Worm (Caenorhabditis elegans) whole organism, L1 larva: ENCODE results near the gene F14D12.1.
A peak's percentile ranks its signal among the peaks of the same experiment; 100 is the strongest.

ENCODE experiments used
- C16A3.4 ChIP-seq: fragments of 150-350 bp; optimal IDR thresholded peaks from 2 replicates; lab custom pipeline; 2014; ENCODE audit warnings: missing biosample characterization, missing genetic modification characterization
- aha-1 ChIP-seq: fragments of 150-350 bp; optimal IDR thresholded peaks from 2 replicates; lab custom pipeline; 2014; ENCODE audit warnings: missing biosample characterization, missing genetic modification characterization
- alr-1 ChIP-seq: fragments of 200-800 bp; sonication (Bioruptor generic); optimal IDR thresholded peaks from 2 replicates; lab custom pipeline; 2018; ENCODE audit warnings: borderline replicate concordance, mild to moderate bottlenecking, missing genetic modification characterization, missing compliant biosample characterization
- aly-2 ChIP-seq: fragments of 150-350 bp; optimal IDR thresholded peaks from 2 replicates; lab custom pipeline; 2014; ENCODE audit warnings: missing biosample characterization, missing genetic modification characterization
- blmp-1 ChIP-seq: fragments of 150-350 bp; optimal IDR thresholded peaks from 2 replicates; lab custom pipeline; 2014; ENCODE audit warnings: missing biosample characterization, missing genetic modification characterization
- ceh-8 ChIP-seq: fragments of 200-800 bp; sonication (Bioruptor generic); optimal IDR thresholded peaks from 2 replicates; lab custom pipeline; 2018; ENCODE audit warnings: mild to moderate bottlenecking, missing genetic modification characterization, moderate library complexity, missing compliant biosample characterization
- ces-1 ChIP-seq: fragments of 150-350 bp; optimal IDR thresholded peaks from 2 replicates; lab custom pipeline; 2014; ENCODE audit warnings: missing biosample characterization, missing genetic modification reagents, missing genetic modification characterization
- dsc-1 ChIP-seq: sonication (generic microtip); optimal IDR thresholded peaks from 2 replicates; lab custom pipeline; 2016; ENCODE audit warnings: mild to moderate bottlenecking, missing genetic modification characterization, missing compliant biosample characterization
- efl-1 ChIP-seq, 4 experiments: fragments of 150-350 bp; optimal IDR thresholded peaks in 3 of 4; peaks in 1 of 4; 1 replicate in 1 of 4; 2 replicates in 3 of 4; lab custom pipeline; 2014; ENCODE audit warnings: missing biosample characterization in 2 of 4, missing genetic modification characterization in 2 of 4, missing genetic modification reagents in 2 of 4
- egl-13 ChIP-seq: sonication (generic microtip); optimal IDR thresholded peaks from 2 replicates; lab custom pipeline; 2016; ENCODE audit warnings: missing genotype, missing genetic modification reagents, missing genetic modification characterization, missing compliant biosample characterization
- egl-27 ChIP-seq, 2 experiments: fragments of 150-350 bp in 1 of 2; sonication (generic microtip); optimal IDR thresholded peaks; 3 replicates each; lab custom pipeline; 2017 to 2018; ENCODE audit warnings: missing biosample characterization in 2 of 2, missing genetic modification characterization in 2 of 2, missing genetic modification reagents in 2 of 2
- elt-3 ChIP-seq, 6 experiments: fragments of 150-350 bp in 1 of 6; sonication (generic microtip); optimal IDR thresholded peaks; 2 replicates each; lab custom pipeline; 2017 to 2018; ENCODE audit warnings: missing biosample characterization in 6 of 6, missing genetic modification characterization in 6 of 6, inconsistent platforms in 1 of 6
- fkh-4 ChIP-seq: sonication (generic microtip); optimal IDR thresholded peaks from 2 replicates; lab custom pipeline; 2016; ENCODE audit warnings: missing compliant biosample characterization, missing genetic modification characterization, borderline replicate concordance
- fkh-8 ChIP-seq: sonication (generic microtip); optimal IDR thresholded peaks from 2 replicates; lab custom pipeline; 2016; ENCODE audit warnings: mild to moderate bottlenecking, missing genetic modification characterization, missing compliant biosample characterization
- fos-1 ChIP-seq: fragments of 150-350 bp; optimal IDR thresholded peaks from 2 replicates; lab custom pipeline; 2014; ENCODE audit warnings: missing biosample characterization, missing genetic modification characterization
- grh-1 ChIP-seq: fragments of 200-800 bp; sonication (Bioruptor generic); IDR thresholded peaks from 2 replicates; pipeline ENCODE4 v1.3.6; 2022; ENCODE audit warnings: missing genetic modification reagents, missing genetic modification characterization, missing compliant biosample characterization
- irx-1 ChIP-seq: sonication (generic microtip); optimal IDR thresholded peaks from 2 replicates; lab custom pipeline; 2016; ENCODE audit warnings: missing genetic modification characterization, missing compliant biosample characterization
- isw-1 ChIP-seq: fragments of 200-800 bp; sonication (Bioruptor generic); IDR thresholded peaks from 2 replicates; pipeline ENCODE4 v1.3.6; 2022; ENCODE audit warnings: missing genetic modification characterization, missing compliant biosample characterization
- lin-14 ChIP-seq: fragments of 200-800 bp; sonication (Bioruptor generic); optimal IDR thresholded peaks from 2 replicates; lab custom pipeline; 2018; ENCODE audit warnings: mild to moderate bottlenecking, missing genetic modification characterization, moderate library complexity, missing compliant biosample characterization
- lin-35 ChIP-seq, 2 experiments: fragments of 150-350 bp; optimal IDR thresholded peaks; 2 replicates each; lab custom pipeline; 2014; ENCODE audit warnings: missing biosample characterization in 2 of 2, missing genetic modification characterization in 2 of 2, missing genetic modification reagents in 2 of 2
- lsy-2 ChIP-seq, 2 experiments: fragments of 150-350 bp; optimal IDR thresholded peaks; 2 replicates each; lab custom pipeline; 2014; ENCODE audit warnings: missing biosample characterization in 2 of 2, missing genetic modification characterization in 2 of 2
- mdl-1 ChIP-seq, 2 experiments: fragments of 150-350 bp; optimal IDR thresholded peaks; 2 replicates each; lab custom pipeline; 2014 to 2017; ENCODE audit warnings: missing biosample characterization in 2 of 2, missing genetic modification characterization in 2 of 2, inconsistent platforms in 1 of 2
- nhr-12 ChIP-seq: sonication (generic microtip); optimal IDR thresholded peaks from 2 replicates; lab custom pipeline; 2017; ENCODE audit warnings: missing biosample characterization, missing genetic modification characterization
- nhr-19 ChIP-seq: fragments of 200-800 bp; sonication (Bioruptor generic); conservative IDR thresholded peaks from 2 replicates; pipeline ENCODE4 v1.3.6; 2022; ENCODE audit warnings: missing genetic modification characterization, missing compliant biosample characterization
- nhr-20 ChIP-seq: sonication (generic microtip); optimal IDR thresholded peaks from 2 replicates; lab custom pipeline; 2016; ENCODE audit warnings: mild to moderate bottlenecking, missing genetic modification characterization, missing compliant biosample characterization
- nhr-237 ChIP-seq: fragments of 150-350 bp; optimal IDR thresholded peaks from 2 replicates; lab custom pipeline; 2014; ENCODE audit warnings: missing biosample characterization, missing genetic modification characterization
- nhr-28 ChIP-seq: fragments of 150-350 bp; optimal IDR thresholded peaks from 2 replicates; lab custom pipeline; 2014; ENCODE audit warnings: missing biosample characterization, missing genetic modification characterization
- nhr-47 ChIP-seq: sonication (generic microtip); optimal IDR thresholded peaks from 2 replicates; lab custom pipeline; 2016; ENCODE audit warnings: mild to moderate bottlenecking, missing genetic modification characterization, moderate library complexity, missing compliant biosample characterization
- nhr-71 ChIP-seq: sonication (generic microtip); optimal IDR thresholded peaks from 2 replicates; lab custom pipeline; 2016; ENCODE audit warnings: mild to moderate bottlenecking, missing genetic modification characterization, moderate library complexity, missing compliant biosample characterization
- nhr-84 ChIP-seq: sonication (generic microtip); optimal IDR thresholded peaks from 2 replicates; lab custom pipeline; 2017; ENCODE audit warnings: missing biosample characterization, missing genetic modification characterization
- nhr-85 ChIP-seq: sonication (generic microtip); peaks from one replicate; lab custom pipeline; 2016; ENCODE audit warnings: missing genetic modification characterization, inconsistent platforms, missing compliant biosample characterization
- nhr-90 ChIP-seq: sonication (generic microtip); optimal IDR thresholded peaks from 2 replicates; lab custom pipeline; 2016; ENCODE audit warnings: mild to moderate bottlenecking, missing genetic modification characterization, missing compliant biosample characterization; ENCODE audit not compliant: poor library complexity
- pag-3 ChIP-seq: sonication (generic microtip); optimal IDR thresholded peaks from 2 replicates; lab custom pipeline; 2017; ENCODE audit warnings: missing genetic modification characterization, mild to moderate bottlenecking, missing compliant biosample characterization, antibody characterized with exemption, borderline replicate concordance; ENCODE audit not compliant: insufficient read depth
- pax-3 ChIP-seq: fragments of 200-800 bp; sonication (Bioruptor generic); optimal IDR thresholded peaks from 2 replicates; lab custom pipeline; 2018; ENCODE audit warnings: mild to moderate bottlenecking, missing genetic modification characterization, moderate library complexity, missing compliant biosample characterization
- snpc-4 ChIP-seq: fragments of 150-350 bp; optimal IDR thresholded peaks from 2 replicates; lab custom pipeline; 2014; ENCODE audit warnings: missing biosample characterization, missing genetic modification characterization
- snu-23 ChIP-seq: sonication (generic microtip); optimal IDR thresholded peaks from 2 replicates; lab custom pipeline; 2016; ENCODE audit warnings: missing genetic modification characterization, missing compliant biosample characterization
- sox-4 ChIP-seq: sonication (generic microtip); optimal IDR thresholded peaks from 2 replicates; lab custom pipeline; 2016; ENCODE audit warnings: missing genetic modification characterization, missing compliant biosample characterization
- sup-37 ChIP-seq: fragments of 200-800 bp; sonication (Bioruptor generic); optimal IDR thresholded peaks from 2 replicates; lab custom pipeline; 2018; ENCODE audit warnings: mild to moderate bottlenecking, missing genetic modification characterization, missing compliant biosample characterization
- tbx-2 ChIP-seq: sonication (generic microtip); optimal IDR thresholded peaks from 2 replicates; lab custom pipeline; 2016; ENCODE audit warnings: missing genetic modification characterization, missing compliant biosample characterization
- unc-130 ChIP-seq: fragments of 150-350 bp; optimal IDR thresholded peaks from 2 replicates; lab custom pipeline; 2017; ENCODE audit warnings: missing biosample characterization, missing genetic modification characterization, inconsistent platforms
- unc-30 ChIP-seq: sonication (generic microtip); optimal IDR thresholded peaks from 2 replicates; lab custom pipeline; 2017; ENCODE audit warnings: missing biosample characterization, missing genetic modification characterization
- unc-62 ChIP-seq: fragments of 150-350 bp; optimal IDR thresholded peaks from 2 replicates; lab custom pipeline; 2014; ENCODE audit warnings: missing biosample characterization, missing genetic modification reagents, missing genetic modification characterization
- zag-1 ChIP-seq: fragments of 150-350 bp; optimal IDR thresholded peaks from 2 replicates; lab custom pipeline; 2014; ENCODE audit warnings: missing biosample characterization, missing genetic modification characterization
- ztf-4 ChIP-seq: fragments of 150-350 bp; optimal IDR thresholded peaks from 2 replicates; lab custom pipeline; 2014; ENCODE audit warnings: missing biosample characterization, missing genetic modification characterization

F14D12.1 gene

ce11 chrX:5603338-5603816, at the start of gene F14D12.1:
Gene F14D12.1 (plus strand): TSS chrX:5603766.
- TF ChIP-seq nhr-90 (peak; percentile 50), lin-14 (GFP tag; lab: Kevin White, UChicago) (peak; percentile 69), tbx-2 (peak; percentile 29), lin-35 (GFP tag; optimal IDR thresholded peaks at IDR 0.05; lab: Kevin White, UChicago) (peak in 1 of 2 experiments; percentile 49), nhr-84 (tag; lab: Kevin White, UChicago) (no peak), blmp-1 (tag; lab: Kevin White, UChicago) (peak; percentile 79), lsy-2 (tag; optimal IDR thresholded peaks at IDR 0.05; lab: Kevin White, UChicago) (peak in 1 of 2 experiments; percentile 31), nhr-71 (tag; lab: Kevin White, UChicago) (peak; percentile 59), zag-1 (tag; lab: Kevin White, UChicago) (no peak), nhr-20 (tag; lab: Kevin White, UChicago) (peak; percentile 70), snu-23 (peak; percentile 52), elt-3 (tag; optimal IDR thresholded peaks at IDR 0.05; lab: Kevin White, UChicago) (peak in 4 of 6 experiments; percentile 47 to 90 (median 86)), ceh-8 (GFP tag; lab: Kevin White, UChicago) (no peak), egl-27 (tag; optimal IDR thresholded peaks at IDR 0.05; lab: Kevin White, UChicago) (no peak), nhr-85 (peak; percentile 94), mdl-1 (tag; optimal IDR thresholded peaks at IDR 0.05; lab: Kevin White, UChicago) (peak in 1 of 2 experiments; percentile 40), grh-1 (GFP tag; lab: Robert Waterston, UW) (0 out of 2 replicates have a peak, but pooled peaks have one; percentile 30), nhr-19 (GFP tag; lab: Robert Waterston, UW) (peak; percentile 40), ztf-4 (tag; lab: Kevin White, UChicago) (peak; percentile 11), pag-3 (tag; lab: Kevin White, UChicago) (no peak), fkh-4 (no peak), unc-130 (tag; lab: Kevin White, UChicago) (peak; percentile 20)

ce11 chrX:5555055-5555629, 48.4 kb upstream of the F14D12.1 start:
- TF ChIP-seq sox-4 (tag; lab: Kevin White, UChicago): peak; percentile 67
- TF ChIP-seq nhr-237: no peak
- no peak for TF ChIP-seq nhr-85
- TF ChIP-seq egl-13: peak; percentile 41
- peak; percentile 38 for TF ChIP-seq nhr-71 (tag; lab: Kevin White, UChicago)
- no peak for TF ChIP-seq lin-35 (GFP tag; optimal IDR thresholded peaks at IDR 0.05; lab: Kevin White, UChicago)
- no peak for TF ChIP-seq isw-1 (GFP tag; lab: Robert Waterston, UW)
- no peak for TF ChIP-seq aha-1
- TF ChIP-seq fkh-8: peak; percentile 70
- no peak for TF ChIP-seq pag-3 (tag; lab: Kevin White, UChicago)
- TF ChIP-seq lsy-2 (tag; optimal IDR thresholded peaks at IDR 0.05; lab: Kevin White, UChicago): no peak
- TF ChIP-seq pax-3 (tag; lab: Kevin White, UChicago): peak; percentile 48
- no peak for TF ChIP-seq snpc-4 (tag; lab: Kevin White, UChicago)
- peak; percentile 13 for TF ChIP-seq nhr-47 (tag; lab: Kevin White, UChicago)
- TF ChIP-seq fos-1 (tag; lab: Kevin White, UChicago): no peak
- TF ChIP-seq dsc-1: peak; percentile 82

ce11 chrX:5557966-5558365, 45.6 kb upstream of the F14D12.1 start, which contains the start of gene C38C5.1:
Gene C38C5.1 (plus strand): TSS chrX:5558055.
- TF ChIP-seq dsc-1: peak; percentile 12
- no peak for TF ChIP-seq unc-62
- TF ChIP-seq egl-13: no peak

DNA sequence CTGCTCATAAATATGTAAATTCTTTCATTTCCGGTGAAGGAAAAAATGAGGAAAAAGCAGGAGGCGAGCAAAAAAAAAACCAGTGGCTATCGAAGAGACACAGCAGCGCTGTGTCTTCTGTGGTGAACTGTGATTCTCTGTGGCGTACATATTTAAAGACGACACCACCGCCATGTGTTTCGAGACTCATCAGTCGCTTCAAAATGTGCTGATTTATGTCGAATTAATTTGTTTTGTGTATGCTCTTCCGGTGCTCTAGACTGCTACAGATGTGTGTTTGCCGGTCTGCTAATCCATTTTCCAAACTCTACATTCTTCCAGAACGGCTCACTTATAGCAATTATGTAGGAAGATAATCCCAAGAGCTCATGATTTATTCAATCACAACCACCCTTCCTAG, 38.1 kb upstream of the F14D12.1 start:
- TF ChIP-seq C16A3.4 (tag; lab: Kevin White, UChicago) (no peak), egl-27 (tag; optimal IDR thresholded peaks at IDR 0.05; lab: Kevin White, UChicago) (no peak), nhr-84 (tag; lab: Kevin White, UChicago) (no peak), alr-1 (tag; lab: Kevin White, UChicago) (no peak), sup-37 (GFP tag; lab: Kevin White, UChicago) (no peak), dsc-1 (peak; percentile 87), snu-23 (no peak), nhr-28 (tag; lab: Kevin White, UChicago) (no peak), nhr-237 (no peak), irx-1 (tag; lab: Kevin White, UChicago) (no peak), nhr-12 (tag; lab: Kevin White, UChicago) (no peak), tbx-2 (no peak), unc-30 (tag; lab: Kevin White, UChicago) (no peak), fkh-4 (peak; percentile 69), aly-2 (no peak), efl-1 (optimal IDR thresholded peaks at IDR 0.05; lab: Kevin White, UChicago) (no peak), efl-1 (GFP tag; optimal IDR thresholded peaks at IDR 0.05 in 1 of 2; lab: Kevin White, UChicago) (peak in 1 of 2 experiments; percentile 4), ces-1 (GFP tag; lab: Kevin White, UChicago) (no peak)
- TF ChIP-seq, all 84 proteins: peak for 3
